Worm (Caenorhabditis elegans) whole organism, L4/young adult: ENCODE data around the gene fipr-10.

Experiments
- W03F9.2 ChIP-seq: fragments of 150-350 bp; optimal IDR thresholded peaks from 2 replicates; lab custom pipeline; 2014; ENCODE audit warnings: missing biosample characterization, missing genetic modification characterization
- dao-5 ChIP-seq: sonication (generic microtip); optimal IDR thresholded peaks from 2 replicates; lab custom pipeline; 2016; ENCODE audit warnings: missing genotype, missing genetic modification characterization, moderate library complexity, missing compliant biosample characterization
- him-1 ChIP-seq: sonication (generic microtip); optimal IDR thresholded peaks from 2 replicates; lab custom pipeline; 2016; ENCODE audit warnings: missing genotype, missing genetic modification reagents, missing genetic modification characterization, missing compliant biosample characterization

DNA sequence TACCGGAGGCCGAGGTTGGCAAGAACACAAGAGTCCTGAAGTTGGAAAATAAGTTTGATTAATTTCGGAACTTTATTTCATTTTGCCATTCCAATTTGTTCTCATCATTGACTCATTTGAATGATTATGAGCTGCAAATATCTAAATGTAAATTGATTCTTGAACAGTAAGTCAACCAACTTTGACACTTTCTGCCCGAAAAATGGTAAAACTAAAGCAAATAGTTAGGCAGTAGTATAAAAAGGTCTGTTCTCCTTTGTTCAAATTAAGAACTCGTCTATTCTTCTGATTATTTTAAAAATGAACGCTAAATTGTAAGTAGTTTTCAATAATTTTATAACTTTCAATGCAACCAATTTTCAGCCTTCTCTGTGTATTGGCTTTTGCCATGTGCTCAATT is 29.1 kb downstream of the fipr-10 start, which contains the start of gene fipr-12:
- TF ChIP-seq him-1 (tag; lab: Kevin White, UChicago) (no peak), W03F9.2 (tag; lab: Kevin White, UChicago) (no peak), dao-5 (no peak)
